Fruit fly (Drosophila melanogaster): ENCODE measurements around the gene Mob2.

Gene Mob2

dm6 chr3L:11522613-11523012, 39.4 kb downstream of the Mob2 start, which contains the start of the genes CG11714 and Fuca:
CG11714 (minus strand) TSS chr3L:11522713.
Fuca (minus strand) TSS chr3L:11522713.
- TF ChIP-seq Rel (GFP tag; optimal IDR thresholded peaks at IDR 0.05) (no peak), Rel (tag; optimal IDR thresholded peaks at IDR 0.05) (no peak), brk (GFP tag; optimal IDR thresholded peaks at IDR 0.05) (no peak), dl (GFP tag; optimal IDR thresholded peaks at IDR 0.05; ENCODE audit: insufficient read depth in 1 of 2, partially characterized antibody in 2 of 2) (no peak), Hr78 (GFP tag; optimal IDR thresholded peaks at IDR 0.05) (no peak), Myc (optimal IDR thresholded peaks at IDR 0.05) (no peak), ey (GFP tag; optimal IDR thresholded peaks at IDR 0.05) (no peak), woc (GFP tag; optimal IDR thresholded peaks at IDR 0.05) (no peak), dmrt93B (GFP tag; optimal IDR thresholded peaks at IDR 0.05) (no peak), Jra (GFP tag; optimal IDR thresholded peaks at IDR 0.05) (no peak), HLH106 (tag; optimal IDR thresholded peaks at IDR 0.05) (no peak), rgr (GFP tag; optimal IDR thresholded peaks at IDR 0.05) (no peak), sv (GFP tag; optimal IDR thresholded peaks at IDR 0.05) (no peak), h (GFP tag; optimal IDR thresholded peaks at IDR 0.05) (no peak), CG9705 (GFP tag; optimal IDR thresholded peaks at IDR 0.05) (no peak), CG32264 (GFP tag; optimal IDR thresholded peaks at IDR 0.05) (no peak), dsf (GFP tag; optimal IDR thresholded peaks at IDR 0.05; ENCODE audit: borderline replicate concordance) (no peak), fru (GFP tag; optimal IDR thresholded peaks at IDR 0.05) (no peak), Sp1 (GFP tag; optimal IDR thresholded peaks at IDR 0.05) (no peak), foxo (GFP tag; optimal IDR thresholded peaks at IDR 0.05) (no peak), jim (GFP tag; optimal IDR thresholded peaks at IDR 0.05) (no peak)

- TF ChIP-seq Hnf4 (GFP tag; optimal IDR thresholded peaks at IDR 0.05) (no peak), Hr83 (GFP tag; optimal IDR thresholded peaks at IDR 0.05; ENCODE audit: poor library complexity, severe bottlenecking) (no peak), lola (GFP tag; optimal IDR thresholded peaks at IDR 0.05) (no peak), jim (GFP tag; optimal IDR thresholded peaks at IDR 0.05) (no peak), Sp1 (GFP tag; optimal IDR thresholded peaks at IDR 0.05) (no peak), Myc (optimal IDR thresholded peaks at IDR 0.05) (no peak), Dif (GFP tag; optimal IDR thresholded peaks at IDR 0.05; ENCODE audit: partially characterized antibody) (no peak), h (GFP tag; optimal IDR thresholded peaks at IDR 0.05) (no peak), psq (GFP tag; optimal IDR thresholded peaks at IDR 0.05) (no peak), Dfd (GFP tag; optimal IDR thresholded peaks at IDR 0.05) (no peak), ey (GFP tag; optimal IDR thresholded peaks at IDR 0.05) (no peak)
Observed at dm6 chr3L:11516229-11516628, 45.8 kb downstream of the Mob2 start.

dm6 chr3L:11515349-11516079, 46.5 kb downstream of the Mob2 start:
- TF ChIP-seq HLH106 (tag; optimal IDR thresholded peaks at IDR 0.05) = no peak
- no peak for TF ChIP-seq Mio (GFP tag; optimal IDR thresholded peaks at IDR 0.05)
- TF ChIP-seq rgr (GFP tag; optimal IDR thresholded peaks at IDR 0.05) = no peak
- peak; percentile 65 for TF ChIP-seq Dfd (GFP tag; optimal IDR thresholded peaks at IDR 0.05)
- TF ChIP-seq GATAd (GFP tag; optimal IDR thresholded peaks at IDR 0.05) = no peak
- TF ChIP-seq Hr78 (GFP tag; optimal IDR thresholded peaks at IDR 0.05) = no peak
- peak in 1 of 2 experiments; percentile 37 for TF ChIP-seq foxo (GFP tag; optimal IDR thresholded peaks at IDR 0.05)
- TF ChIP-seq N (GFP tag; optimal IDR thresholded peaks at IDR 0.05) = no peak
- peak; percentile 25 for TF ChIP-seq br (GFP tag; optimal IDR thresholded peaks at IDR 0.05)
- peak; percentile 49 for TF ChIP-seq h (GFP tag; optimal IDR thresholded peaks at IDR 0.05)
- TF ChIP-seq brk (GFP tag; optimal IDR thresholded peaks at IDR 0.05) = no peak
- peak; percentile 32 for TF ChIP-seq fru (GFP tag; optimal IDR thresholded peaks at IDR 0.05)
- no peak for TF ChIP-seq Myc (optimal IDR thresholded peaks at IDR 0.05)
- TF ChIP-seq dl (GFP tag; optimal IDR thresholded peaks at IDR 0.05; ENCODE audit: insufficient read depth in 1 of 2, partially characterized antibody in 2 of 2) = no peak

- no peak for TF ChIP-seq Hr83 (GFP tag; optimal IDR thresholded peaks at IDR 0.05; ENCODE audit: poor library complexity, severe bottlenecking)
- no peak for TF ChIP-seq sv (GFP tag; optimal IDR thresholded peaks at IDR 0.05)
- no peak for TF ChIP-seq Myc (optimal IDR thresholded peaks at IDR 0.05)
- TF ChIP-seq Mio (GFP tag; optimal IDR thresholded peaks at IDR 0.05) = no peak
- no peak for TF ChIP-seq CG9705 (GFP tag; optimal IDR thresholded peaks at IDR 0.05)
- TF ChIP-seq jim (GFP tag; optimal IDR thresholded peaks at IDR 0.05) = no peak
- TF ChIP-seq lola (GFP tag; optimal IDR thresholded peaks at IDR 0.05) = no peak
- TF ChIP-seq Dif (GFP tag; optimal IDR thresholded peaks at IDR 0.05; ENCODE audit: partially characterized antibody) = no peak
- no peak for TF ChIP-seq tai (GFP tag; optimal IDR thresholded peaks at IDR 0.05)
- TF ChIP-seq Vsx2 (GFP tag; optimal IDR thresholded peaks at IDR 0.05; ENCODE audit: partially characterized antibody) = no peak
- no peak for TF ChIP-seq Abd-B (GFP tag; optimal IDR thresholded peaks at IDR 0.05)
- TF ChIP-seq fru (GFP tag; optimal IDR thresholded peaks at IDR 0.05) = no peak
- no peak for TF ChIP-seq foxo (GFP tag; optimal IDR thresholded peaks at IDR 0.05)
- no peak for TF ChIP-seq pan (optimal IDR thresholded peaks at IDR 0.05)
- no peak for TF ChIP-seq woc (GFP tag; optimal IDR thresholded peaks at IDR 0.05)
- TF ChIP-seq N (GFP tag; optimal IDR thresholded peaks at IDR 0.05) = no peak
- TF ChIP-seq OdsH (GFP tag; optimal IDR thresholded peaks at IDR 0.05) = no peak
- no peak for TF ChIP-seq usp (GFP tag; optimal IDR thresholded peaks at IDR 0.05)
- TF ChIP-seq ey (GFP tag; optimal IDR thresholded peaks at IDR 0.05) = no peak
Observed at dm6 chr3L:11513405-11513804, 48.6 kb downstream of the Mob2 start, which contains the start of gene CG7512. CG7512 (plus strand) TSS chr3L:11513705.

Data from whole organism, wandering third instar larva.